Fruit fly (Drosophila melanogaster) whole organism, embryonic: ENCODE data around the gene CG12522.

Experiments
- Adf1 ChIP-seq: fragments of 200-800 bp; sonication (Bioruptor generic); IDR thresholded peaks from 2 replicates; pipeline ENCODE4 v1.3.6; 2022; ENCODE audit warnings: missing biosample characterization, missing genetic modification characterization
- Antp ChIP-seq: fragments of 200-800 bp; sonication (Bioruptor generic); optimal IDR thresholded peaks from 3 replicates; lab custom pipeline; 2016; ENCODE audit warnings: missing biosample characterization, missing genetic modification characterization
- Awh ChIP-seq: fragments of 200-800 bp; sonication (Bioruptor generic); IDR thresholded peaks from 2 replicates; pipeline ENCODE4, ENCODE4 v1.3.6; 2022; ENCODE audit warnings: missing biosample characterization, missing genetic modification characterization
- Bdp1 ChIP-seq: fragments of 200-800 bp; sonication (Bioruptor generic); optimal IDR thresholded peaks from 3 replicates; lab custom pipeline; 2016; ENCODE audit warnings: missing biosample characterization, missing genetic modification characterization
- CG10462 ChIP-seq: fragments of 200-800 bp; sonication (Bioruptor generic); optimal IDR thresholded peaks from 2 replicates; lab custom pipeline; 2016; ENCODE audit warnings: missing biosample characterization, missing genetic modification characterization
- CG11504 ChIP-seq: fragments of 200-800 bp; sonication (Bioruptor generic); optimal IDR thresholded peaks from 3 replicates; lab custom pipeline; 2019; ENCODE audit warnings: missing biosample characterization, mild to moderate bottlenecking, missing genetic modification characterization, moderate library complexity
- CG11560 ChIP-seq: fragments of 200-800 bp; sonication (Bioruptor generic); IDR thresholded peaks from 3 replicates; pipeline ENCODE4 v1.3.6; 2022; ENCODE audit warnings: missing biosample characterization, missing genetic modification characterization
- CG1602 ChIP-seq: fragments of 200-800 bp; sonication (Bioruptor generic); optimal IDR thresholded peaks from 3 replicates; lab custom pipeline; 2016; ENCODE audit warnings: missing biosample characterization, missing genetic modification characterization
- CG16815 ChIP-seq: fragments of 200-800 bp; sonication (Bioruptor generic); optimal IDR thresholded peaks from 3 replicates; lab custom pipeline; 2017; ENCODE audit warnings: missing biosample characterization, mild to moderate bottlenecking, missing genetic modification characterization
- CG32772 ChIP-seq: fragments of 200-800 bp; sonication (Bioruptor generic); IDR thresholded peaks from 2 replicates; pipeline ENCODE4 v1.3.6; 2022; ENCODE audit warnings: missing biosample characterization, missing genetic modification characterization
- CG3838 ChIP-seq: fragments of 200-800 bp; sonication (Bioruptor generic); optimal IDR thresholded peaks from 3 replicates; lab custom pipeline; 2016; ENCODE audit warnings: missing biosample characterization, missing genetic modification characterization
- CG5953 ChIP-seq: fragments of 200-800 bp; sonication (Bioruptor generic); IDR thresholded peaks from 2 replicates; pipeline ENCODE4 v1.3.6; 2022; ENCODE audit warnings: missing biosample characterization, missing genetic modification characterization
- CG6683 ChIP-seq: fragments of 200-800 bp; sonication (Bioruptor generic); optimal IDR thresholded peaks from 2 replicates; lab custom pipeline; 2017; ENCODE audit warnings: missing biosample characterization, mild to moderate bottlenecking, missing genetic modification characterization, missing genetic modification reagents
- CG6689 ChIP-seq: fragments of 200-800 bp; sonication (Bioruptor generic); IDR thresholded peaks from 2 replicates; pipeline ENCODE4 v1.3.6; 2022; ENCODE audit warnings: missing biosample characterization, missing genetic modification characterization
- CG6791 ChIP-seq: fragments of 200-800 bp; sonication (Bioruptor generic); IDR thresholded peaks from 3 replicates; pipeline ENCODE4 v1.3.6; 2022; ENCODE audit warnings: missing biosample characterization, missing genetic modification characterization; ENCODE audit not compliant: partially characterized antibody
- CG7357 ChIP-seq: fragments of 200-800 bp; sonication (Bioruptor generic); IDR thresholded peaks from 3 replicates; pipeline ENCODE4 v1.3.6; 2022; ENCODE audit warnings: missing biosample characterization, missing genetic modification characterization
- CG9727 ChIP-seq: fragments of 200-800 bp; sonication (Bioruptor generic); optimal IDR thresholded peaks from 3 replicates; lab custom pipeline; 2017; ENCODE audit warnings: missing biosample characterization, mild to moderate bottlenecking, missing genetic modification characterization
- CG9876 ChIP-seq: fragments of 200-800 bp; sonication (Bioruptor generic); optimal IDR thresholded peaks from 2 replicates; lab custom pipeline; 2016; ENCODE audit warnings: missing biosample characterization, missing genetic modification characterization
- Ets65A ChIP-seq: fragments of 200-800 bp; sonication (Bioruptor generic); peaks from one replicate; lab custom pipeline; 2016; ENCODE audit warnings: missing biosample characterization, missing genetic modification characterization
- Hey ChIP-seq: fragments of 200-800 bp; sonication (Bioruptor generic); optimal IDR thresholded peaks from 3 replicates; lab custom pipeline; 2018; ENCODE audit warnings: missing biosample characterization, mild to moderate bottlenecking, missing genetic modification characterization
- Hr51 ChIP-seq, 2 experiments: fragments of 200-800 bp; sonication (Bioruptor generic); optimal IDR thresholded peaks; 2 replicates in 1 of 2; 3 replicates in 1 of 2; lab custom pipeline; 2016 to 2018; ENCODE audit warnings: missing biosample characterization in 2 of 2, missing genetic modification characterization in 2 of 2, mild to moderate bottlenecking in 1 of 2, moderate library complexity in 1 of 2
- Max ChIP-seq: fragments of 200-800 bp; sonication (Bioruptor generic); optimal IDR thresholded peaks from 2 replicates; lab custom pipeline; 2016; ENCODE audit warnings: missing biosample characterization, mild to moderate bottlenecking, missing genetic modification characterization
- NC2α ChIP-seq: fragments of 200-800 bp; sonication (Bioruptor generic); optimal IDR thresholded peaks from 2 replicates; lab custom pipeline; 2016; ENCODE audit warnings: missing biosample characterization, missing genetic modification characterization
- Neu2 ChIP-seq: fragments of 200-800 bp; sonication (Bioruptor generic); optimal IDR thresholded peaks from 3 replicates; lab custom pipeline; 2016; ENCODE audit warnings: missing biosample characterization, missing genetic modification characterization, borderline replicate concordance
- Rfx ChIP-seq: fragments of 200-800 bp; sonication (Bioruptor generic); IDR thresholded peaks from 2 replicates; pipeline ENCODE4 v1.3.6; 2022; ENCODE audit warnings: missing biosample characterization, missing genetic modification characterization
- Rx ChIP-seq: fragments of 200-800 bp; sonication (Bioruptor generic); IDR thresholded peaks from 2 replicates; pipeline ENCODE4 v1.3.6; 2022; ENCODE audit warnings: missing biosample characterization, missing genetic modification characterization
- Scr ChIP-seq: fragments of 200-800 bp; sonication (Bioruptor generic); IDR thresholded peaks from 2 replicates; pipeline ENCODE4 v1.3.6; 2022; ENCODE audit warnings: missing biosample characterization, missing genetic modification characterization; ENCODE audit not compliant: partially characterized antibody
- Sox100B ChIP-seq: fragments of 200-800 bp; sonication (Bioruptor generic); optimal IDR thresholded peaks from 3 replicates; lab custom pipeline; 2018; ENCODE audit warnings: missing biosample characterization, mild to moderate bottlenecking, missing genetic modification characterization
- ac ChIP-seq: fragments of 200-800 bp; sonication (Bioruptor generic); optimal IDR thresholded peaks from 3 replicates; lab custom pipeline; 2017; ENCODE audit warnings: missing biosample characterization, mild to moderate bottlenecking, missing genetic modification characterization
- ash1 ChIP-seq: fragments of 200-800 bp; sonication (Bioruptor generic); optimal IDR thresholded peaks from 2 replicates; lab custom pipeline; 2018; ENCODE audit warnings: missing biosample characterization, mild to moderate bottlenecking, missing genetic modification characterization
- bcd ChIP-seq: fragments of 200-800 bp; sonication (Bioruptor generic); optimal IDR thresholded peaks from 2 replicates; lab custom pipeline; 2017; ENCODE audit warnings: missing biosample characterization, mild to moderate bottlenecking, missing genetic modification characterization
- cg ChIP-seq: fragments of 200-800 bp; sonication (Bioruptor generic); optimal IDR thresholded peaks from 3 replicates; lab custom pipeline; 2019; ENCODE audit warnings: missing biosample characterization, mild to moderate bottlenecking, missing genetic modification characterization, moderate library complexity
- chn ChIP-seq: fragments of 200-800 bp; sonication (Bioruptor generic); optimal IDR thresholded peaks from 2 replicates; lab custom pipeline; 2016; ENCODE audit warnings: missing biosample characterization, missing genetic modification characterization
- danr ChIP-seq: fragments of 200-800 bp; sonication (Bioruptor generic); IDR thresholded peaks from 2 replicates; pipeline ENCODE4 v1.3.6; 2022; ENCODE audit warnings: missing biosample characterization, missing genetic modification characterization
- dimm ChIP-seq: fragments of 200-800 bp; sonication (Bioruptor generic); IDR thresholded peaks from 2 replicates; pipeline ENCODE4 v1.3.6; 2022; ENCODE audit warnings: missing biosample characterization, missing genetic modification characterization
- dm ChIP-seq: fragments of 200-800 bp; sonication (Bioruptor generic); optimal IDR thresholded peaks from 3 replicates; lab custom pipeline; 2016; ENCODE audit warnings: missing biosample characterization, missing genetic modification characterization
- ewg ChIP-seq: fragments of 200-800 bp; sonication (Bioruptor generic); optimal IDR thresholded peaks from 3 replicates; lab custom pipeline; 2017; ENCODE audit warnings: mild to moderate bottlenecking, missing biosample characterization, missing genetic modification reagents, missing genetic modification characterization
- fd102C ChIP-seq: fragments of 200-800 bp; sonication (Bioruptor generic); optimal IDR thresholded peaks from 2 replicates; lab custom pipeline; 2018; ENCODE audit warnings: missing biosample characterization, mild to moderate bottlenecking, missing genetic modification characterization, moderate library complexity
- fu2 ChIP-seq: fragments of 200-800 bp; sonication (Bioruptor generic); optimal IDR thresholded peaks from 2 replicates; lab custom pipeline; 2016; ENCODE audit warnings: missing biosample characterization, missing genetic modification characterization
- knrl ChIP-seq: fragments of 200-800 bp; sonication (Bioruptor generic); IDR thresholded peaks from 3 replicates; pipeline ENCODE4 v1.3.6; 2022; ENCODE audit warnings: missing biosample characterization, missing genetic modification characterization; ENCODE audit not compliant: partially characterized antibody
- lab ChIP-seq: fragments of 200-800 bp; sonication (Bioruptor generic); optimal IDR thresholded peaks from 3 replicates; lab custom pipeline; 2017; ENCODE audit warnings: missing biosample characterization, missing genetic modification characterization, mild to moderate bottlenecking, moderate library complexity, missing genetic modification reagents
- pita ChIP-seq: fragments of 200-800 bp; sonication (Bioruptor generic); optimal IDR thresholded peaks from 2 replicates; lab custom pipeline; 2017; ENCODE audit warnings: missing biosample characterization, mild to moderate bottlenecking, missing genetic modification characterization
- ro ChIP-seq: fragments of 200-800 bp; sonication (Bioruptor generic); IDR thresholded peaks from 2 replicates; pipeline ENCODE4 v1.3.6; 2022; ENCODE audit warnings: missing biosample characterization, missing genetic modification characterization
- sc ChIP-seq, 3 experiments: fragments of >200 bp in 2 of 3; fragments of 200-800 bp in 1 of 3; sonication (Bioruptor generic) in 1 of 3; optimal IDR thresholded peaks; 2 replicates in 2 of 3; 3 replicates in 1 of 3; lab custom pipeline; 2017; ENCODE audit warnings: mild to moderate bottlenecking in 1 of 3, missing biosample characterization in 1 of 3, missing genetic modification characterization in 1 of 3, missing genetic modification reagents in 1 of 3
- sens-2 ChIP-seq: fragments of 200-800 bp; sonication (Bioruptor generic); IDR thresholded peaks from 2 replicates; pipeline ENCODE4 v1.3.6; 2022; ENCODE audit warnings: missing biosample characterization, missing genetic modification characterization
- slbo ChIP-seq: fragments of 200-800 bp; sonication (Bioruptor generic); IDR thresholded peaks from 2 replicates; pipeline ENCODE4 v1.3.6; 2022; ENCODE audit warnings: missing biosample characterization, missing genetic modification characterization
- sr ChIP-seq: fragments of 200-800 bp; sonication (Bioruptor generic); IDR thresholded peaks from 3 replicates; pipeline ENCODE4 v1.3.6; 2022; ENCODE audit warnings: missing biosample characterization, missing genetic modification characterization
- tgo ChIP-seq: fragments of 200-800 bp; sonication (Bioruptor generic); IDR thresholded peaks from 3 replicates; pipeline ENCODE4 v1.3.6; 2022; ENCODE audit warnings: missing biosample characterization, missing genetic modification characterization
- unc-4 ChIP-seq: fragments of 200-800 bp; sonication (Bioruptor generic); IDR thresholded peaks from 2 replicates; pipeline ENCODE4 v1.3.6; 2022; ENCODE audit warnings: missing biosample characterization, missing genetic modification characterization; ENCODE audit not compliant: partially characterized antibody

CG12522 gene

DNA sequence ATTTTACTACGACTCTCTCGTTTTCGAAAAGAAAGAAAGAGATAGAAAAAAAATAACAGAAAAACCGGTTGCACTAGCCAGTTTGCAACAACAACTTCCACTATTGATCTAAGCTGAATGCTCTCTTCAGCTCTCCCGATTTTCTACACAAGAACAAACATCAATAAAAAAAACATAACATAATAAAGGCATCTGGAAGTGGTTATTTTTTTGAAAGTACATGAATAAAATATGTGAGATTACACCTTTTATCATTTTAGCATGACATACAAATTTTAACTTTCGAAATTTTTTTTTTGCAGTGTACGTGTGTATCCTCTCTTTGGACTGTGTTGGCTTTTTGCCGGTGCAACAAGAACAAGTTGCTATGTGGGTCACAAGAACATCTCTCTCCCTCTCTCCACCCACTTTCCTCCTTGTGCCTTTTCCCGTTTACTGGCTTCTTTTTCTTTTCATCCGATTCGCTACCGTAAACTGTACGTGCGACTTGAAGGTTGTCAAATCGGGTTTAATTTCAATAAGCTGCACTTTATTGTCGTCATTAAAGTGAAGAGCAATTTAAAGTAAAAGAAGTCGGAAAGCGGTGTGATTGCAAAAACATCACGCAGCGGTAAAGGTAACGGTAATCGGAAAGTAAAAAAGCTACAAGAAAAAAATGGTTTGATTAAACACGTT is 23.3 kb upstream of the CG12522 start (continued):
- peak; percentile 95 for TF ChIP-seq bcd
- TF ChIP-seq Neu2: peak; percentile 86
- TF ChIP-seq dm (GFP tag; lab: Kevin White, UChicago): peak; percentile 94
- peak; percentile 89 for TF ChIP-seq danr (GFP tag; lab: Robert Waterston, UW)
- TF ChIP-seq CG7357 (GFP tag; lab: Robert Waterston, UW): peak; percentile 87; the same call in 2 of the 3 replicates
- no peak for TF ChIP-seq Scr
- TF ChIP-seq Bdp1 (GFP tag; lab: Kevin White, UChicago): peak; percentile 90
- peak; percentile 88 for TF ChIP-seq fd102C (GFP tag; lab: Kevin White, UChicago)
- TF ChIP-seq CG3838 (GFP tag; lab: Kevin White, UChicago): peak; percentile 92
- TF ChIP-seq CG6791: no peak
- peak; percentile 33 for TF ChIP-seq ash1 (GFP tag; lab: Kevin White, UChicago)
- TF ChIP-seq knrl: no peak
- TF ChIP-seq CG10462: peak; percentile 97
- peak; percentile 98 for TF ChIP-seq Awh (GFP tag; lab: Robert Waterston, UW)
- peak; percentile 90 for TF ChIP-seq ac (GFP tag; lab: Kevin White, UChicago)
- TF ChIP-seq ewg: peak; percentile 93
- peak; percentile 92 for TF ChIP-seq Antp (GFP tag; lab: Kevin White, UChicago)
- peak; percentile 96 for TF ChIP-seq Sox100B (GFP tag; lab: Kevin White, UChicago)
- TF ChIP-seq CG11560 (tag; lab: Robert Waterston, UW): peak; percentile 74
- peak; percentile 97 for TF ChIP-seq CG11504
- no peak for TF ChIP-seq sc (optimal IDR thresholded peaks at IDR 0.05; lab: Kevin White, UChicago)
- peak; percentile 94 for TF ChIP-seq sc (GFP tag; optimal IDR thresholded peaks at IDR 0.05; lab: Kevin White, UChicago)
- peak; percentile 91 for TF ChIP-seq fu2 (GFP tag; lab: Kevin White, UChicago)
- peak; percentile 95 for TF ChIP-seq Rx
- peak; percentile 93 to 97 for TF ChIP-seq Hr51 (GFP tag; optimal IDR thresholded peaks at IDR 0.05; lab: Kevin White, UChicago)
- TF ChIP-seq NC2α (GFP tag; lab: Kevin White, UChicago): peak; percentile 95
- TF ChIP-seq CG6689 (GFP tag; lab: Robert Waterston, UW): peak; percentile 96
- TF ChIP-seq Ets65A (GFP tag; lab: Kevin White, UChicago): peak; percentile 98
- peak; percentile 97 for TF ChIP-seq CG1602
- peak; percentile 95 for TF ChIP-seq CG5953
- peak; percentile 92 for TF ChIP-seq slbo (GFP tag; lab: Robert Waterston, UW)
- peak; percentile 89 for TF ChIP-seq CG9876 (GFP tag; lab: Kevin White, UChicago)
- peak; percentile 97 for TF ChIP-seq sens-2
- TF ChIP-seq unc-4 (GFP tag; lab: Robert Waterston, UW): no peak
- TF ChIP-seq tgo (GFP tag; lab: Robert Waterston, UW): peak; percentile 95
- TF ChIP-seq Rfx (GFP tag; lab: Robert Waterston, UW): peak; percentile 95
- TF ChIP-seq Adf1 (GFP tag; lab: Robert Waterston, UW): peak; percentile 54
- TF ChIP-seq CG9727 (GFP tag; lab: Kevin White, UChicago): peak; percentile 98
- TF ChIP-seq chn: peak; percentile 97
- peak; percentile 94 for TF ChIP-seq lab (GFP tag; lab: Kevin White, UChicago)
- peak; percentile 90 for TF ChIP-seq dimm (GFP tag; lab: Robert Waterston, UW)
- TF ChIP-seq sr (GFP tag; lab: Robert Waterston, UW): peak; percentile 91
- peak; percentile 92 for TF ChIP-seq CG16815 (GFP tag; lab: Kevin White, UChicago)
- TF ChIP-seq ro (GFP tag; lab: Robert Waterston, UW): peak; percentile 86
- peak; percentile 96 for TF ChIP-seq Max
- peak; percentile 23 for TF ChIP-seq cg (GFP tag; lab: Kevin White, UChicago)
- TF ChIP-seq pita (GFP tag; lab: Kevin White, UChicago): no peak
- TF ChIP-seq CG32772 (GFP tag; lab: Robert Waterston, UW): peak; percentile 96
- peak; percentile 40 for TF ChIP-seq Hey (tag; lab: Kevin White, UChicago)
- peak; percentile 89 for TF ChIP-seq CG6683 (GFP tag; lab: Kevin White, UChicago)
